Worm (Caenorhabditis elegans): Measurements from ENCODE around the gene F10E7.11.
A peak's percentile ranks its signal among the peaks of the same experiment; 100 is the strongest.

The F10E7.11 gene

DNA sequence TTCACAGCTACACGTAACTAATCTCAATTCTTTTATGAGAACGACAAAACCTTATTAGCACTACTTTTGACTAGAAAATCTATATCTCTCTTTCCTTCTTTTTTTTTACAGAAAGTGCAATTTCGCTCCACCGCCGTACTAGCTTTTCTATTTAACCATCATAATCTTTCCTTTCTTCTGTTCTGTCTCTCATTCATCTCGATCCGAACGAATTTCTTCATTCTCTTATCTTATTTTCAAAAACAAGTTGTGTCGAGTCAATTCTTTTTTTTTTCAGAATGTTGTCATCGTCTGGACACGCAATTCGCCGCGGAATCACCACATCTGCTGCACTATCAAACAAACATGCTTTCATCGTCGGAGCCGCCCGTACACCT is 49.2 kb downstream of the F10E7.11 start, which contains the start of gene kat-1:
TSS of gene kat-1 (plus strand) at position 278 of the 377 bp plus-strand sequence.
- TF ChIP-seq tbx-11 (GFP tag; IDR thresholded peaks at IDR 0.05) (no peak), ceh-36 (tag; optimal IDR thresholded peaks at IDR 0.05) (no peak), tra-4 (tag; optimal IDR thresholded peaks at IDR 0.05) (no peak), hnd-1 (tag; optimal IDR thresholded peaks at IDR 0.05) (no peak)

DNA sequence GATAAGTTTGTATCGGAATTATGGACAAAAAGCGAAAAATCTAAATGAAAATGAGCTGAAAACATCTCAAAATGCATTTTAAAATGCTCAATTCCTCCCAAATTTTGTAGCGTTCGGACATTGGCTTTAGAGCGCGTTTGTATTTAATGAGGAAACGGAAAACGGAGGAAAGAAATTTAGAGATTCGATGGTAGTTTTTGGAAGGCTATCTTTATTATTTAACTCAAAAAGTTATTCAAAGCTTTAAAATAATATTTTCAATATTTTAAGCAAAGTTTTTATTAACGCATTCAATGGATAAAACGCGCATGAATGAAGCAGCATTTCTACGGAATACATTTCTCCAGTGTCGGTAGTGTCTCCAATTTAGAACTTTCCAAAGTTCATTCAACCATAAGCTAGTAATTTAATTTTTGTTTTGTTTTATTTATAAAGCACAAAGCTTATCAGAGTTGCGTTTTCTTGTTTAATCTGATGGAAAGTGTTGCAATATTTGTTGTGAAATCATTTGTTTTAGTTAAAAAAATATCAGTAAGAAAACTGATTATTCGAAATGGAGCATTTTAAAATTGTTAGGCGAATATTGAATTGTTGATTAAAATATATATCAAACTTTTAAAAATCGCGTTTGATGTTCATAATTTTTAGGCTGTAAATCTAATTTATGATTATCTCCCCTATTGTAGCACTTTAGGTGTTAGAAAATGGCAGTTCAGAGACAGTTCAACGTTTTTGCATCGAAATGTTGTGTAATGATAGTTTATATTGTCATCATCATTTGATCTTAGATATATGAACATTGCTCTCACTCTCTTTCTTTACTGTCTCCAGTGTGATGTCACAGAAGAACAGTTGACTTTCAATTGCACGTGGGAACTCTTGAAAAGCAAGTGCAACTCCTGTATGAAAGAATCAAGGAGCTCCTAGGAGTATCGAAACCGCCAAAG is 49.8 kb downstream of the F10E7.11 start:
- TF ChIP-seq hnd-1 (tag; optimal IDR thresholded peaks at IDR 0.05) (peak; percentile 5), ceh-36 (tag; optimal IDR thresholded peaks at IDR 0.05) (no peak), flt-1 (GFP tag; IDR thresholded peaks at IDR 0.05) (no peak), tbx-11 (GFP tag; IDR thresholded peaks at IDR 0.05) (no peak), tra-4 (tag; optimal IDR thresholded peaks at IDR 0.05) (no peak), pes-1 (GFP tag; IDR thresholded peaks at IDR 0.05) (no peak), ceh-13 (GFP tag; optimal IDR thresholded peaks at IDR 0.05) (peak; percentile 5), aly-1 (tag; optimal IDR thresholded peaks at IDR 0.05) (no peak), scrt-1 (GFP tag; IDR thresholded peaks at IDR 0.05) (no peak), B0310.2 (tag; optimal IDR thresholded peaks at IDR 0.05) (no peak), tbx-37 (GFP tag; conservative IDR thresholded peaks at IDR 0.05) (0 out of 2 replicates have a peak, but pooled peaks have one; percentile 19), F13C5.2 (tag; optimal IDR thresholded peaks at IDR 0.05) (no peak), sea-1 (GFP tag; conservative IDR thresholded peaks at IDR 0.05) (no peak), ets-7 (tag; optimal IDR thresholded peaks at IDR 0.05) (peak; percentile 18), hmg-4 (GFP tag; optimal IDR thresholded peaks at IDR 0.05) (no peak), hmbx-1 (tag; optimal IDR thresholded peaks at IDR 0.05) (no peak), ama-1 (optimal IDR thresholded peaks at IDR 0.05) (no peak)

DNA sequence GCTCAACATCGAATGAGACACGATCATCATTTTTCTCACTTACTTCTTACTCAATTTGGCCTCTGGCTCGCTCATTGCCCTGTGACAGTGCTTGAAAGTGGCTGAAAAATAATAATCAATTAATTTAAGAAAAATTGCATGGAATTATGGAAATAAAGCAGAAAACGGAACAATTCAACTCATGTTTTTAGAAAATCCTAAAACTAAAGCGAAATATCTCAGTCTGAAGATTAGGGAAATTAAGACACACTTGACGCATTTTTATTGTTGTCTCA is 50.4 kb downstream of the F10E7.11 start, which contains the start of gene kars-1:
TSS of gene kars-1 (minus strand) at position 101 of the 275 bp plus-strand sequence.
- TF ChIP-seq ets-7 (tag; optimal IDR thresholded peaks at IDR 0.05) (no peak), ceh-13 (GFP tag; optimal IDR thresholded peaks at IDR 0.05) (no peak), flt-1 (GFP tag; IDR thresholded peaks at IDR 0.05) (no peak), aly-1 (tag; optimal IDR thresholded peaks at IDR 0.05) (no peak), ceh-36 (tag; optimal IDR thresholded peaks at IDR 0.05) (no peak), pes-1 (GFP tag; IDR thresholded peaks at IDR 0.05) (no peak), hnd-1 (tag; optimal IDR thresholded peaks at IDR 0.05) (no peak), scrt-1 (GFP tag; IDR thresholded peaks at IDR 0.05) (no peak), F13C5.2 (tag; optimal IDR thresholded peaks at IDR 0.05) (no peak), hmg-4 (GFP tag; optimal IDR thresholded peaks at IDR 0.05) (no peak), tra-4 (tag; optimal IDR thresholded peaks at IDR 0.05) (no peak), sea-1 (GFP tag; conservative IDR thresholded peaks at IDR 0.05) (no peak), hmbx-1 (tag; optimal IDR thresholded peaks at IDR 0.05) (no peak), tbx-11 (GFP tag; IDR thresholded peaks at IDR 0.05) (no peak)

All from whole organism, early embryonic.